Fruit fly (Drosophila melanogaster) whole organism, prepupa: Measurements from ENCODE around the gene Tdg.

Experiments used
- CG10669 ChIP-seq: fragments of 200-800 bp; sonication (Bioruptor generic); optimal IDR thresholded peaks from 3 replicates; lab custom pipeline; 2018; ENCODE audit warnings: missing biosample characterization, mild to moderate bottlenecking, missing genetic modification characterization, moderate library complexity
- CG11294 ChIP-seq: fragments of 200-800 bp; sonication (Bioruptor generic); IDR thresholded peaks from 2 replicates; pipeline ENCODE4 v1.3.6; 2022; ENCODE audit warnings: missing biosample characterization, missing genetic modification characterization
- CG11902 ChIP-seq: fragments of 200-800 bp; sonication (Bioruptor generic); optimal IDR thresholded peaks from 3 replicates; lab custom pipeline; 2016; ENCODE audit warnings: missing biosample characterization, missing genetic modification characterization
- CG1621 ChIP-seq: fragments of 200-800 bp; sonication (Bioruptor generic); optimal IDR thresholded peaks from 3 replicates; lab custom pipeline; 2018; ENCODE audit warnings: missing biosample characterization, mild to moderate bottlenecking, missing genetic modification characterization
- CG16779 ChIP-seq: fragments of 200-800 bp; sonication (Bioruptor generic); optimal IDR thresholded peaks from 3 replicates; lab custom pipeline; 2017; ENCODE audit warnings: missing biosample characterization, mild to moderate bottlenecking, missing genetic modification characterization
- CG31627 ChIP-seq: fragments of 200-800 bp; sonication (Bioruptor generic); optimal IDR thresholded peaks from 3 replicates; lab custom pipeline; 2016; ENCODE audit warnings: missing biosample characterization, missing genetic modification characterization
- CG34406 ChIP-seq: fragments of 200-800 bp; sonication (Bioruptor generic); optimal IDR thresholded peaks from 3 replicates; lab custom pipeline; 2016; ENCODE audit warnings: missing biosample characterization, missing genetic modification characterization
- CG4318 ChIP-seq: fragments of 200-800 bp; sonication (Bioruptor generic); optimal IDR thresholded peaks from 3 replicates; lab custom pipeline; 2017; ENCODE audit warnings: missing biosample characterization, mild to moderate bottlenecking, missing genetic modification characterization
- CG6163 ChIP-seq: fragments of 200-800 bp; sonication (Bioruptor generic); IDR thresholded peaks from 3 replicates; pipeline ENCODE4 v1.3.6; 2022; ENCODE audit warnings: missing biosample characterization, missing genetic modification characterization
- CG6276 ChIP-seq: fragments of 200-800 bp; sonication (Bioruptor generic); optimal IDR thresholded peaks from 2 replicates; lab custom pipeline; 2017; ENCODE audit warnings: missing biosample characterization, mild to moderate bottlenecking, missing genetic modification characterization
- CG6792 ChIP-seq: fragments of 200-800 bp; sonication (Bioruptor generic); optimal IDR thresholded peaks from 3 replicates; lab custom pipeline; 2016; ENCODE audit warnings: missing biosample characterization, missing genetic modification characterization
- CG6808 ChIP-seq: fragments of 200-800 bp; sonication (Bioruptor generic); optimal IDR thresholded peaks from 3 replicates; lab custom pipeline; 2017; ENCODE audit warnings: missing biosample characterization, missing genetic modification characterization, mild to moderate bottlenecking, moderate library complexity, missing genetic modification reagents
- CG6854 ChIP-seq: fragments of 200-800 bp; sonication (Bioruptor generic); optimal IDR thresholded peaks from 2 replicates; lab custom pipeline; 2017; ENCODE audit warnings: missing biosample characterization, mild to moderate bottlenecking, missing genetic modification characterization
- CG7368 ChIP-seq: fragments of 200-800 bp; sonication (Bioruptor generic); optimal IDR thresholded peaks from 3 replicates; lab custom pipeline; 2016; ENCODE audit warnings: missing biosample characterization, missing genetic modification characterization
- CG9139 ChIP-seq: fragments of 200-800 bp; sonication (Bioruptor generic); optimal IDR thresholded peaks from 3 replicates; lab custom pipeline; 2017; ENCODE audit warnings: missing biosample characterization, mild to moderate bottlenecking, missing genetic modification characterization
- Eip78C ChIP-seq: fragments of 200-800 bp; sonication (Bioruptor generic); peaks from one replicate; lab custom pipeline; 2016; ENCODE audit warnings: missing biosample characterization, missing genetic modification characterization
- Eip93F ChIP-seq: fragments of 200-800 bp; sonication (Bioruptor generic); optimal IDR thresholded peaks from 2 replicates; lab custom pipeline; 2016; ENCODE audit warnings: missing biosample characterization, mild to moderate bottlenecking, missing genetic modification characterization
- Ets21C ChIP-seq: fragments of 200-800 bp; sonication (Bioruptor generic); optimal IDR thresholded peaks from 3 replicates; lab custom pipeline; 2016; ENCODE audit warnings: missing biosample characterization, missing genetic modification characterization
- Hr38 ChIP-seq: sonication (Bioruptor generic); optimal IDR thresholded peaks from 2 replicates; lab custom pipeline; 2016; ENCODE audit warnings: missing biosample characterization, missing genetic modification characterization
- Hr39 ChIP-seq: fragments of 200-800 bp; sonication (Bioruptor generic); optimal IDR thresholded peaks from 2 replicates; lab custom pipeline; 2016; ENCODE audit warnings: missing biosample characterization, missing genetic modification characterization
- Hr4 ChIP-seq: fragments of 200-800 bp; sonication (Bioruptor generic); optimal IDR thresholded peaks from 3 replicates; lab custom pipeline; 2016; ENCODE audit warnings: missing biosample characterization, missing genetic modification characterization
- Lpt ChIP-seq: fragments of 200-800 bp; sonication (Bioruptor generic); optimal IDR thresholded peaks from 3 replicates; lab custom pipeline; 2016; ENCODE audit warnings: missing biosample characterization, missing genetic modification characterization
- Met ChIP-seq: fragments of 200-800 bp; sonication (Bioruptor generic); optimal IDR thresholded peaks from 3 replicates; lab custom pipeline; 2016; ENCODE audit warnings: missing biosample characterization, missing genetic modification characterization
- Sox102F ChIP-seq: fragments of 200-800 bp; sonication (Bioruptor generic); optimal IDR thresholded peaks from 2 replicates; lab custom pipeline; 2016; ENCODE audit warnings: missing biosample characterization, mild to moderate bottlenecking, missing genetic modification characterization
- Sox14 ChIP-seq: fragments of 200-800 bp; sonication (Bioruptor generic); optimal IDR thresholded peaks from 3 replicates; lab custom pipeline; 2016; ENCODE audit warnings: missing biosample characterization, missing genetic modification characterization
- Sox15 ChIP-seq: fragments of 200-800 bp; sonication (Bioruptor generic); optimal IDR thresholded peaks from 3 replicates; lab custom pipeline; 2016; ENCODE audit warnings: missing biosample characterization, missing genetic modification characterization
- achi ChIP-seq: fragments of 200-800 bp; sonication (Bioruptor generic); optimal IDR thresholded peaks from 3 replicates; lab custom pipeline; 2016; ENCODE audit warnings: missing biosample characterization, missing genetic modification characterization
- acj6 ChIP-seq: fragments of 200-800 bp; sonication (Bioruptor generic); optimal IDR thresholded peaks from 3 replicates; lab custom pipeline; 2016; ENCODE audit warnings: missing biosample characterization, missing genetic modification characterization
- cyc ChIP-seq: fragments of 200-800 bp; sonication (Bioruptor generic); optimal IDR thresholded peaks from 3 replicates; lab custom pipeline; 2016; ENCODE audit warnings: missing biosample characterization, missing genetic modification characterization
- dsx ChIP-seq: fragments of 200-800 bp; optimal IDR thresholded peaks from 3 replicates; lab custom pipeline; 2019; ENCODE audit warnings: missing biosample characterization, mild to moderate bottlenecking, missing genetic modification characterization, moderate library complexity; ENCODE audit not compliant: poor library complexity, severe bottlenecking
- eg ChIP-seq: fragments of 200-800 bp; sonication (Bioruptor generic); IDR thresholded peaks from 3 replicates; pipeline ENCODE4 v1.3.6; 2022; ENCODE audit warnings: missing biosample characterization, missing genetic modification characterization
- esn ChIP-seq: fragments of 200-800 bp; sonication (Bioruptor generic); optimal IDR thresholded peaks from 2 replicates; lab custom pipeline; 2016; ENCODE audit warnings: missing biosample characterization, mild to moderate bottlenecking, missing genetic modification characterization, moderate library complexity
- fd59A ChIP-seq: fragments of 200-800 bp; sonication (Bioruptor generic); optimal IDR thresholded peaks from 2 replicates; lab custom pipeline; 2017; ENCODE audit warnings: missing biosample characterization, mild to moderate bottlenecking, missing genetic modification characterization, missing genetic modification reagents
- fd85E ChIP-seq: fragments of 200-800 bp; sonication (Bioruptor generic); optimal IDR thresholded peaks from 3 replicates; lab custom pipeline; 2016; ENCODE audit warnings: missing biosample characterization, missing genetic modification characterization
- fkh ChIP-seq: fragments of 200-800 bp; sonication (Bioruptor generic); optimal IDR thresholded peaks from 3 replicates; lab custom pipeline; 2017; ENCODE audit warnings: missing biosample characterization, mild to moderate bottlenecking, missing genetic modification characterization, moderate library complexity
- net ChIP-seq: fragments of 200-800 bp; sonication (Bioruptor generic); optimal IDR thresholded peaks from 3 replicates; lab custom pipeline; 2016; ENCODE audit warnings: missing biosample characterization, missing genetic modification characterization
- salr ChIP-seq, 2 experiments: fragments of 200-800 bp; sonication (Bioruptor generic); optimal IDR thresholded peaks; 3 replicates each; lab custom pipeline; 2016 to 2018; ENCODE audit warnings: missing biosample characterization in 2 of 2, missing genetic modification characterization in 2 of 2, mild to moderate bottlenecking in 1 of 2
- spab ChIP-seq: fragments of 200-800 bp; sonication (Bioruptor generic); optimal IDR thresholded peaks from 2 replicates; lab custom pipeline; 2017; ENCODE audit warnings: missing biosample characterization, mild to moderate bottlenecking, missing genetic modification characterization, missing genetic modification reagents
- ss ChIP-seq, 2 experiments: fragments of 200-800 bp; sonication (Bioruptor generic); optimal IDR thresholded peaks; 2 replicates in 1 of 2; 3 replicates in 1 of 2; lab custom pipeline; 2017 to 2018; ENCODE audit warnings: mild to moderate bottlenecking in 2 of 2, missing biosample characterization in 2 of 2, missing genetic modification characterization in 2 of 2, moderate library complexity in 1 of 2
- topi ChIP-seq: fragments of 200-800 bp; sonication (Bioruptor generic); optimal IDR thresholded peaks from 3 replicates; lab custom pipeline; 2016; ENCODE audit warnings: missing biosample characterization, missing genetic modification characterization
- vri ChIP-seq: fragments of 200-800 bp; sonication (Bioruptor generic); optimal IDR thresholded peaks from 3 replicates; lab custom pipeline; 2016; ENCODE audit warnings: missing biosample characterization, mild to moderate bottlenecking, missing genetic modification characterization

Tdg gene

DNA sequence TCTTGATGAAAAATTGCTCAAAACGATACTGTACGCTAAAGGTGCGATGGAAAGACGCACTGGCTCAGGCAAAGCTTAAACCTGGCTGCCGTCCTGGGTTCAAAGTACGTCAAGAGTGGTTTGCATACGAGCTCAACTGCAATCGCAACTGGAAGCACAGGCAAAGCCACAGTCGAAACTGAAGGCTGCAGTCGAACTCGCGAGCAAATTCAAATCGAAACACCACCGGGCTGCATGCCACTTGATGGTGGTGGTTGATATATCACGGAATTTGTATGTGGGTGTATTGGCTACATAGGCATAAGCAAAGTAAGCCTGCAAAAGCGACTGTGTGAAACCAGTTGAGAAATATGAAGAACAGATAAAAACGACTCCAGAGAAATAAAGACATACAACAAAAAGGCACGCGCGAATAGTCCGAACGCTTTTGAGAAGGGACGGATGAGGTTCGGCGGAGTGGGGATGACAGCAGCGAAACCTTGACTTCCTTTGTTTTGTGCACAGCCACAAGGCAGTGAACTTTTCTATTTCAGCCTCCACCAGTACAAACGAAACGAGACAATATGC lies 38.1 kb downstream of the Tdg start (continued):
- TF ChIP-seq Ets21C (no peak), net (no peak), CG6808 (GFP tag; lab: Kevin White, UChicago) (no peak), CG6276 (GFP tag; lab: Kevin White, UChicago) (no peak), fd85E (no peak), CG4318 (GFP tag; lab: Kevin White, UChicago) (no peak), CG10669 (no peak), CG11294 (GFP tag; lab: Robert Waterston, UW) (no peak), Hr38 (GFP tag; lab: Kevin White, UChicago) (no peak), vri (GFP tag; lab: Kevin White, UChicago) (no peak), CG9139 (peak; percentile 11), achi (GFP tag; lab: Kevin White, UChicago) (no peak), CG11902 (GFP tag; lab: Kevin White, UChicago) (no peak), CG34406 (no peak), spab (GFP tag; lab: Kevin White, UChicago) (no peak), Lpt (GFP tag; lab: Kevin White, UChicago) (peak; percentile 8), Hr39 (no peak), Sox14 (GFP tag; lab: Kevin White, UChicago) (peak; percentile 62), salr (GFP tag; optimal IDR thresholded peaks at IDR 0.05; lab: Kevin White, UChicago) (no peak), Eip93F (GFP tag; lab: Kevin White, UChicago) (no peak), CG6163 (GFP tag; lab: Robert Waterston, UW) (peak; percentile 66; the same call in 2 of the 3 replicates), CG16779 (tag; lab: Kevin White, UChicago) (no peak)
- TF ChIP-seq, all 60 proteins: peak for 10

DNA sequence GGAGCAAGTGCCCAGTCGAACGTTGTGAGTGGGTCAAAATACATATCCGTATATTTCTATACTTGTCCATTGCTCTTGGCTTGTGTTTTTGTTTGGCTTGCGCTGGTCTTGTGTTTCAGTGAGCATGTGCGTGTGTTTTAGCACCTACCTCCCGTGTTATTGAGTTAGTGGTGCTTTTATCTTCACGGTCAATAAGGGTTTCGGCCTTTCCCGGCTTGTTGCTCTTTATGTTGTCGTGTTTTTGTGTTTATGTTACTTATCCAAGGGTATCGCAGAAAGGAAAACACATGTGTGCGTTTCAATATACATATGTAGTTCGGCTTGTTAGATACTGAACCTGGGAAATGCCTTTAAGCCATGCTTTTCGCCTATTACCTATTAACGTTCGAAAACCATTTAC lies 47.8 kb downstream of the Tdg start:
- TF ChIP-seq ss (GFP tag; optimal IDR thresholded peaks at IDR 0.05; lab: Kevin White, UChicago): peak in 1 of 2 experiments; percentile 24
- no peak for TF ChIP-seq Sox15 (GFP tag; lab: Kevin White, UChicago)
- no peak for TF ChIP-seq CG10669
- TF ChIP-seq eg (GFP tag; lab: Robert Waterston, UW): no peak
- TF ChIP-seq vri (GFP tag; lab: Kevin White, UChicago): no peak
- no peak for TF ChIP-seq CG11902 (GFP tag; lab: Kevin White, UChicago)
- peak; percentile 28 for TF ChIP-seq Eip78C (GFP tag; lab: Kevin White, UChicago)
- TF ChIP-seq topi (GFP tag; lab: Kevin White, UChicago): no peak
- TF ChIP-seq CG31627 (GFP tag; lab: Kevin White, UChicago): no peak
- no peak for TF ChIP-seq CG6792
- no peak for TF ChIP-seq CG6163 (GFP tag; lab: Robert Waterston, UW)
- TF ChIP-seq Met (GFP tag; lab: Kevin White, UChicago): no peak
- no peak for TF ChIP-seq esn (GFP tag; lab: Kevin White, UChicago)
- TF ChIP-seq CG7368 (GFP tag; lab: Kevin White, UChicago): no peak
- no peak for TF ChIP-seq Sox102F (GFP tag; lab: Kevin White, UChicago)
- TF ChIP-seq fd85E: no peak
- TF ChIP-seq CG1621 (tag; lab: Kevin White, UChicago): no peak
- TF ChIP-seq Hr4 (GFP tag; lab: Kevin White, UChicago): no peak
- TF ChIP-seq CG6854 (GFP tag; lab: Kevin White, UChicago): no peak
- peak; percentile 65 for TF ChIP-seq fkh (GFP tag; lab: Kevin White, UChicago)

DNA sequence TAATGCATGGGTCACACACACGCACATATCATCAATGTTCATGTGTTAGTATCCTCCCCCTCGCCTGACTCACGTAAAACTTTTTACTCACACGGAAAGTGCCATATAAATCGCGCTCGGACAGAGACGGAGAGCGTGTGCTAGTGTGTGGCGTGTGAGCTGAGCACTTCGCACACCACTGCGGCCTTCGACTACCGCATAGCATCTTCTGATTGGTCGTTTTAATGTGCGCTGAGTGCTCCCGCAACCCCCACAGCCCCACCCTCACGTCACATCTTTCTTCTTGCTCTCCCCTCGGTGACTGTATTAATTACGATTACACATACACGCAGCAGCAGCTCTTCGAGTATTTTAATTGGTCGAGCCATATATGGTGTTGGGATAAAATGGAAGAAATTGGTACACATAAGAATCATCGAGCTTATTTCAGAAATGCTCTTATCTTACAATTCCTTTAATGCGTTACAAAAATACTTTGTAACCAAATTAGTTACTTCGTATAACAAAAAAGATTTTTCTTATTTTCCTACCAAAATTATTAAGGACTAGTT lies 49.2 kb downstream of the Tdg start:
- TF ChIP-seq ss (GFP tag; optimal IDR thresholded peaks at IDR 0.05; lab: Kevin White, UChicago) (peak in 1 of 2 experiments; percentile 55), fd59A (GFP tag; lab: Kevin White, UChicago) (no peak), Lpt (GFP tag; lab: Kevin White, UChicago) (peak; percentile 10), dsx (peak; percentile 38), acj6 (GFP tag; lab: Kevin White, UChicago) (no peak), net (no peak), cyc (GFP tag; lab: Kevin White, UChicago) (no peak), Sox14 (GFP tag; lab: Kevin White, UChicago) (peak; percentile 19), CG7368 (GFP tag; lab: Kevin White, UChicago) (peak; percentile 10), CG1621 (tag; lab: Kevin White, UChicago) (peak; percentile 15)
